Worm (Caenorhabditis elegans) whole organism, L2 larva: ENCODE measurements around the gene svh-5.

Experiments
- C34F6.9 ChIP-seq: fragments of 150-350 bp; optimal IDR thresholded peaks from 2 replicates; lab custom pipeline; 2014; ENCODE audit warnings: missing biosample characterization, missing genetic modification characterization
- F13H6.1 ChIP-seq: sonication (generic microtip); optimal IDR thresholded peaks from 2 replicates; lab custom pipeline; 2016; ENCODE audit warnings: missing genetic modification characterization, missing compliant biosample characterization
- R02D3.7 ChIP-seq: fragments of 150-350 bp; optimal IDR thresholded peaks from 2 replicates; lab custom pipeline; 2014; ENCODE audit warnings: missing biosample characterization, missing genetic modification characterization
- Y55F3AM.14 ChIP-seq: fragments of 200-800 bp; sonication (Bioruptor generic); optimal IDR thresholded peaks from 2 replicates; lab custom pipeline; 2018; ENCODE audit warnings: mild to moderate bottlenecking, missing genetic modification characterization, missing compliant biosample characterization
- aly-2 ChIP-seq: fragments of 150-350 bp; optimal IDR thresholded peaks from 2 replicates; lab custom pipeline; 2014; ENCODE audit warnings: missing biosample characterization, missing genetic modification characterization
- blmp-1 ChIP-seq: sonication (generic microtip); optimal IDR thresholded peaks from 2 replicates; lab custom pipeline; 2017; ENCODE audit warnings: missing genetic modification characterization, mild to moderate bottlenecking, missing compliant biosample characterization, antibody characterized with exemption, moderate library complexity; ENCODE audit not compliant: insufficient read depth
- ceh-16 ChIP-seq: fragments of 150-350 bp; optimal IDR thresholded peaks from 2 replicates; lab custom pipeline; 2014; ENCODE audit warnings: missing biosample characterization, missing genetic modification characterization
- ceh-82 ChIP-seq: fragments of 150-350 bp; optimal IDR thresholded peaks from 2 replicates; lab custom pipeline; 2014; ENCODE audit warnings: missing biosample characterization, missing genetic modification characterization
- crh-2 ChIP-seq: sonication (generic microtip); optimal IDR thresholded peaks from 2 replicates; lab custom pipeline; 2017; ENCODE audit warnings: missing biosample characterization, missing genetic modification characterization
- dmd-4 ChIP-seq: sonication (generic microtip); optimal IDR thresholded peaks from 2 replicates; lab custom pipeline; 2017; ENCODE audit warnings: missing biosample characterization, missing genetic modification characterization
- elt-1 ChIP-seq: fragments of 150-350 bp; optimal IDR thresholded peaks from 2 replicates; lab custom pipeline; 2014; ENCODE audit warnings: missing biosample characterization, missing genetic modification characterization
- fos-1 ChIP-seq: fragments of 150-350 bp; optimal IDR thresholded peaks from 2 replicates; lab custom pipeline; 2014; ENCODE audit warnings: missing biosample characterization, missing genetic modification characterization
- lin-11 ChIP-seq: fragments of 150-350 bp; sonication (generic microtip); optimal IDR thresholded peaks from 2 replicates; lab custom pipeline; 2014; ENCODE audit warnings: missing biosample characterization, missing genetic modification characterization, inconsistent platforms, mixed read lengths
- lsy-2 ChIP-seq, 2 experiments: fragments of 150-350 bp in 1 of 2; sonication (generic microtip) in 1 of 2; optimal IDR thresholded peaks; 2 replicates each; lab custom pipeline; 2014 to 2017; ENCODE audit warnings: missing biosample characterization in 2 of 2, missing genetic modification characterization in 2 of 2
- mab-5 ChIP-seq: fragments of 150-350 bp; optimal IDR thresholded peaks from 2 replicates; lab custom pipeline; 2014; ENCODE audit warnings: missing biosample characterization, missing genetic modification characterization
- mbf-1 ChIP-seq: sonication (generic microtip); optimal IDR thresholded peaks from 2 replicates; lab custom pipeline; 2017; ENCODE audit warnings: missing biosample characterization, missing genetic modification characterization
- mdl-1 ChIP-seq, 2 experiments: fragments of 150-350 bp in 1 of 2; sonication (generic microtip) in 1 of 2; optimal IDR thresholded peaks; 2 replicates each; lab custom pipeline; 2017; ENCODE audit warnings: missing biosample characterization in 2 of 2, missing genetic modification characterization in 2 of 2
- nhr-10 ChIP-seq: sonication (generic microtip); optimal IDR thresholded peaks from 2 replicates; lab custom pipeline; 2017; ENCODE audit warnings: missing biosample characterization, missing genetic modification characterization
- nhr-129 ChIP-seq: fragments of 150-350 bp; optimal IDR thresholded peaks from 2 replicates; lab custom pipeline; 2014; ENCODE audit warnings: missing biosample characterization, missing genetic modification characterization
- nhr-21 ChIP-seq: fragments of 150-350 bp; optimal IDR thresholded peaks from 2 replicates; lab custom pipeline; 2014; ENCODE audit warnings: missing biosample characterization, missing genetic modification characterization
- nhr-237 ChIP-seq: fragments of 150-350 bp; optimal IDR thresholded peaks from 2 replicates; lab custom pipeline; 2014; ENCODE audit warnings: missing biosample characterization, missing genetic modification characterization
- nhr-25 ChIP-seq: fragments of 150-350 bp; sonication (generic microtip); optimal IDR thresholded peaks from 3 replicates; lab custom pipeline; 2014; ENCODE audit warnings: missing biosample characterization, missing genetic modification characterization
- peb-1 ChIP-seq: fragments of 150-350 bp; optimal IDR thresholded peaks from 2 replicates; lab custom pipeline; 2014; ENCODE audit warnings: missing biosample characterization, missing genetic modification characterization
- sem-4 ChIP-seq: fragments of 150-350 bp; optimal IDR thresholded peaks from 2 replicates; lab custom pipeline; 2014; ENCODE audit warnings: missing biosample characterization, missing genetic modification reagents, missing genetic modification characterization
- skn-1 ChIP-seq: sonication (generic microtip); optimal IDR thresholded peaks from 2 replicates; lab custom pipeline; 2017; ENCODE audit warnings: missing biosample characterization, missing genetic modification characterization
- sma-3 ChIP-seq: sonication (generic microtip); optimal IDR thresholded peaks from 2 replicates; lab custom pipeline; 2016; ENCODE audit warnings: missing genetic modification reagents, missing genetic modification characterization, missing compliant biosample characterization
- sma-9 ChIP-seq, 2 experiments: fragments of 150-350 bp in 1 of 2; sonication (generic microtip) in 1 of 2; optimal IDR thresholded peaks; 2 replicates each; lab custom pipeline; 2014 to 2016; ENCODE audit warnings: missing genetic modification characterization in 2 of 2, mild to moderate bottlenecking in 1 of 2, missing biosample characterization in 1 of 2, missing compliant biosample characterization in 1 of 2, missing genetic modification reagents in 1 of 2, moderate library complexity in 1 of 2
- unc-39 ChIP-seq: fragments of 150-350 bp; optimal IDR thresholded peaks from 2 replicates; lab custom pipeline; 2014; ENCODE audit warnings: missing biosample characterization, missing genetic modification characterization
- unc-55 ChIP-seq: fragments of 150-350 bp; sonication (generic microtip); optimal IDR thresholded peaks from 3 replicates; lab custom pipeline; 2014; ENCODE audit warnings: missing biosample characterization, missing genetic modification reagents, missing genetic modification characterization
- unc-62 ChIP-seq: fragments of 150-350 bp; optimal IDR thresholded peaks from 2 replicates; lab custom pipeline; 2014; ENCODE audit warnings: missing biosample characterization, missing genetic modification reagents, missing genetic modification characterization
- ztf-11 ChIP-seq: sonication (generic microtip); optimal IDR thresholded peaks from 2 replicates; lab custom pipeline; 2017; ENCODE audit warnings: missing biosample characterization, missing genetic modification characterization

svh-5 gene

ce11 chrX:15385807-15386349 lies 8.3 kb upstream of the svh-5 start (continued):
- TF ChIP-seq Y55F3AM.14 (GFP tag; lab: Kevin White, UChicago), result peak; percentile 17
- no peak for TF ChIP-seq ceh-16 (tag; lab: Kevin White, UChicago)
- TF ChIP-seq sma-3 (GFP tag; lab: Kevin White, UChicago), result no peak
- no peak for TF ChIP-seq dmd-4
- TF ChIP-seq unc-55 (GFP tag; lab: Kevin White, UChicago), result peak; percentile 91
- no peak for TF ChIP-seq skn-1 (tag; lab: Kevin White, UChicago)
- TF ChIP-seq F13H6.1, result peak; percentile 73
- TF ChIP-seq elt-1 (tag; lab: Kevin White, UChicago), result no peak
- peak; percentile 60 for TF ChIP-seq crh-2 (tag; lab: Kevin White, UChicago)
- TF ChIP-seq, all 48 proteins: peak for 15

DNA sequence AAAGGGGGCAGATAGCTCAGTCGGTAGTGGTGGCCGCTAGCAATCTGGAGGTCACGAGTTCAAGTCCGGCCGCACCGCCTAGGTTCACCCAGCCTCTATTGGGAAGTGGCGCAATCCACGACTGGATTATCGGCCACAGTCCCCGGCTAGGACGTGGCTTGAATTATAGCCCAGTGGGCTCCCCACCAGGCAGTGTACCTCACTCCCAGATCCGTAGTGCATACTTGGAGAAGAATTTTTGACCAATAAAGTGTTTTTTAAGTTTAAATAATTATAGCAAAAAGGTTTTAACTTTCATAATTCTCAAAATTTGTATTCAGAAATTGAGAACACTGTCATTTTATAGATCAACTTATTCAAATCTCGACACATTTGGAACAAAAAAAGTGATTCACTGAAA lies 7.8 kb upstream of the svh-5 start:
- TF ChIP-seq nhr-10, result no peak
- TF ChIP-seq sem-4 (tag; lab: Kevin White, UChicago), result no peak
- TF ChIP-seq unc-39, result no peak
- no peak for TF ChIP-seq fos-1
- TF ChIP-seq sma-9 (GFP tag; optimal IDR thresholded peaks at IDR 0.05; lab: Kevin White, UChicago), result no peak
- no peak for TF ChIP-seq sma-9 (tag; optimal IDR thresholded peaks at IDR 0.05; lab: Kevin White, UChicago)
- TF ChIP-seq aly-2 (tag; lab: Kevin White, UChicago), result no peak

ce11 chrX:15384090-15384624 lies 6.5 kb upstream of the svh-5 start:
- TF ChIP-seq mdl-1 (tag; optimal IDR thresholded peaks at IDR 0.05; lab: Kevin White, UChicago) (peak in 1 of 2 experiments; percentile 13), blmp-1 (peak; percentile 30), C34F6.9 (tag; lab: Kevin White, UChicago) (no peak), nhr-21 (tag; lab: Kevin White, UChicago) (peak; percentile 39), Y55F3AM.14 (GFP tag; lab: Kevin White, UChicago) (no peak), sma-9 (GFP tag; optimal IDR thresholded peaks at IDR 0.05; lab: Kevin White, UChicago) (peak; percentile 53), sma-9 (tag; optimal IDR thresholded peaks at IDR 0.05; lab: Kevin White, UChicago) (no peak)

- no peak for TF ChIP-seq nhr-237 (tag; lab: Kevin White, UChicago)
- no peak for TF ChIP-seq mbf-1
- no peak for TF ChIP-seq unc-62
- peak; percentile 46 for TF ChIP-seq fos-1
- TF ChIP-seq blmp-1, result no peak
- TF ChIP-seq R02D3.7 (tag; lab: Kevin White, UChicago), result no peak
- TF ChIP-seq sma-9 (GFP tag; optimal IDR thresholded peaks at IDR 0.05; lab: Kevin White, UChicago), result peak; percentile 50
- no peak for TF ChIP-seq sma-9 (tag; optimal IDR thresholded peaks at IDR 0.05; lab: Kevin White, UChicago)
- no peak for TF ChIP-seq lin-11 (tag; lab: Kevin White, UChicago)
- no peak for TF ChIP-seq mdl-1 (tag; optimal IDR thresholded peaks at IDR 0.05; lab: Kevin White, UChicago)
- TF ChIP-seq nhr-25 (tag; lab: Kevin White, UChicago), result no peak
- TF ChIP-seq ztf-11 (tag; lab: Kevin White, UChicago), result no peak
- TF ChIP-seq nhr-129 (tag; lab: Kevin White, UChicago), result peak; percentile 60
Observed at ce11 chrX:15382914-15383313, 5.3 kb upstream of the svh-5 start.

DNA sequence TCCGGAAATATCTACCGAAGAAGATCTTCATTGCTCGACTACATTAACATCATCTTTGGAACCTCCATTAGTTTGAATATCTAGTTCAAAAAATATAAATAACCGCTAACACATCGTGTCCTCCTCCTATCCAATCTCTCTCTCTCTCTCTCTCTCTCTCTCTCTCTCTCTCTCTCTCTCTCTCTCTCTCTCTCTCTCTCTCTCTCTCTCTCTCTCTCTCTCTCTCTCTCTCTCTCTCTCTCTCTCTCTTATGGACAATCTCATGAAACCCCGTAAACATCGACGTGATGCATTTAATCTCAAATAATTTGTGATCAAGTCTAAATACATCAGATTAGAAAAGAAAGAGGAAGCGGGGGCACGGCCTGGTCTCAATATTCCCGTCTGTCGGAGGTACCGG lies 4.6 kb upstream of the svh-5 start:
- TF ChIP-seq nhr-21 (tag; lab: Kevin White, UChicago) (peak; percentile 20), nhr-25 (tag; lab: Kevin White, UChicago) (peak; percentile 43), sma-3 (GFP tag; lab: Kevin White, UChicago) (no peak), skn-1 (tag; lab: Kevin White, UChicago) (no peak), lsy-2 (tag; optimal IDR thresholded peaks at IDR 0.05; lab: Kevin White, UChicago) (peak in 1 of 2 experiments; percentile 42), ceh-82 (tag; lab: Kevin White, UChicago) (no peak), peb-1 (no peak), mab-5 (tag; lab: Kevin White, UChicago) (peak; percentile 7)

ce11 chrX:15381486-15381885 lies 3.9 kb upstream of the svh-5 start:
- no peak for TF ChIP-seq nhr-129 (tag; lab: Kevin White, UChicago)
- TF ChIP-seq F13H6.1, result peak; percentile 13
- TF ChIP-seq sma-9 (GFP tag; optimal IDR thresholded peaks at IDR 0.05; lab: Kevin White, UChicago), result peak; percentile 12
- no peak for TF ChIP-seq sma-9 (tag; optimal IDR thresholded peaks at IDR 0.05; lab: Kevin White, UChicago)
